Worm (Caenorhabditis elegans) whole organism, late embryonic: ENCODE measurements around the gene ugt-51.

Experiments used
- ama-1 ChIP-seq: fragments of 150-350 bp; optimal IDR thresholded peaks from 2 replicates; lab custom pipeline; 2014
- ceh-22 ChIP-seq: sonication (generic microtip); optimal IDR thresholded peaks from 2 replicates; lab custom pipeline; 2017; ENCODE audit warnings: missing biosample characterization, missing genetic modification characterization
- dmd-4 ChIP-seq: sonication (generic microtip); optimal IDR thresholded peaks from 2 replicates; lab custom pipeline; 2016; ENCODE audit warnings: borderline replicate concordance, missing genetic modification characterization, missing compliant biosample characterization
- fkh-10 ChIP-seq: fragments of 150-350 bp; optimal IDR thresholded peaks from 2 replicates; lab custom pipeline; 2014; ENCODE audit warnings: missing biosample characterization, missing genetic modification reagents, missing genetic modification characterization
- hlh-15 ChIP-seq: sonication (generic microtip); optimal IDR thresholded peaks from 2 replicates; lab custom pipeline; 2016; ENCODE audit warnings: missing genetic modification characterization, missing compliant biosample characterization
- nhr-232 ChIP-seq: sonication (generic microtip); optimal IDR thresholded peaks from 2 replicates; lab custom pipeline; 2016; ENCODE audit warnings: missing genetic modification characterization, missing compliant biosample characterization
- pha-4 ChIP-seq: fragments of 150-350 bp; optimal IDR thresholded peaks from 2 replicates; lab custom pipeline; 2018; ENCODE audit warnings: missing biosample characterization, missing genetic modification reagents, missing genetic modification characterization
- rnt-1 ChIP-seq: sonication (generic microtip); optimal IDR thresholded peaks from 2 replicates; lab custom pipeline; 2016; ENCODE audit warnings: missing genetic modification characterization, missing compliant biosample characterization
- unc-42 ChIP-seq: sonication (generic microtip); optimal IDR thresholded peaks from 2 replicates; lab custom pipeline; 2016; ENCODE audit warnings: missing genotype, missing genetic modification characterization, missing compliant biosample characterization
- ztf-16 ChIP-seq: sonication (generic microtip); optimal IDR thresholded peaks from 2 replicates; lab custom pipeline; 2017; ENCODE audit warnings: missing genetic modification characterization, missing compliant biosample characterization

- TF ChIP-seq hlh-15 (no peak), dmd-4 (tag; lab: Kevin White, UChicago) (no peak), nhr-232 (tag; lab: Kevin White, UChicago) (no peak), ama-1 (lab: Kevin White, UChicago) (no peak), unc-42 (no peak), ztf-16 (tag; lab: Kevin White, UChicago) (no peak), fkh-10 (GFP tag; lab: Kevin White, UChicago) (no peak), ceh-22 (tag; lab: Kevin White, UChicago) (no peak), pha-4 (tag; lab: Kevin White, UChicago) (no peak), rnt-1 (tag; lab: Kevin White, UChicago) (no peak)
Measured at ce11 chrV:5201706-5202105, 24.6 kb upstream of the ugt-51 start.
